Fruit fly (Drosophila melanogaster) whole organism, embryonic: ENCODE measurements around the gene MYPT-75D.

Experiments used
- Abd-B ChIP-seq: fragments of 200-800 bp; sonication (Bioruptor generic); optimal IDR thresholded peaks from 2 replicates; lab custom pipeline; 2018; ENCODE audit warnings: missing biosample characterization, mild to moderate bottlenecking, missing genetic modification characterization, moderate library complexity
- Bteb2 ChIP-seq: fragments of 200-800 bp; sonication (Bioruptor generic); optimal IDR thresholded peaks from 2 replicates; lab custom pipeline; 2016; ENCODE audit warnings: missing biosample characterization, missing genetic modification characterization
- CG10462 ChIP-seq: fragments of 200-800 bp; sonication (Bioruptor generic); optimal IDR thresholded peaks from 2 replicates; lab custom pipeline; 2016; ENCODE audit warnings: missing biosample characterization, missing genetic modification characterization
- CG11398 ChIP-seq: fragments of 200-800 bp; sonication (Bioruptor generic); optimal IDR thresholded peaks from 2 replicates; lab custom pipeline; 2016; ENCODE audit warnings: missing biosample characterization, missing genetic modification characterization
- CG11504 ChIP-seq: fragments of 200-800 bp; sonication (Bioruptor generic); optimal IDR thresholded peaks from 3 replicates; lab custom pipeline; 2019; ENCODE audit warnings: missing biosample characterization, mild to moderate bottlenecking, missing genetic modification characterization, moderate library complexity
- CG12942 ChIP-seq: fragments of 200-800 bp; sonication (Bioruptor generic); optimal IDR thresholded peaks from 3 replicates; lab custom pipeline; 2016; ENCODE audit warnings: missing biosample characterization, missing genetic modification characterization
- CG13123 ChIP-seq: fragments of 200-800 bp; sonication (Bioruptor generic); optimal IDR thresholded peaks from 2 replicates; lab custom pipeline; 2016; ENCODE audit warnings: missing biosample characterization, missing genetic modification characterization
- CG14710 ChIP-seq: fragments of 200-800 bp; sonication (Bioruptor generic); optimal IDR thresholded peaks from 3 replicates; lab custom pipeline; 2019; ENCODE audit warnings: missing biosample characterization, mild to moderate bottlenecking, missing genetic modification characterization, moderate library complexity
- CG15073 ChIP-seq: fragments of 200-800 bp; sonication (Bioruptor generic); optimal IDR thresholded peaks from 2 replicates; lab custom pipeline; 2016; ENCODE audit warnings: missing biosample characterization, missing genetic modification characterization
- CG15269 ChIP-seq: fragments of 200-800 bp; sonication (Bioruptor generic); optimal IDR thresholded peaks from 2 replicates; lab custom pipeline; 2018; ENCODE audit warnings: missing biosample characterization, mild to moderate bottlenecking, missing genetic modification characterization, moderate library complexity
- CG18476 ChIP-seq: fragments of 200-800 bp; sonication (Bioruptor generic); optimal IDR thresholded peaks from 2 replicates; lab custom pipeline; 2016; ENCODE audit warnings: missing biosample characterization, mild to moderate bottlenecking, missing genetic modification characterization
- CG3065 ChIP-seq: fragments of 200-800 bp; sonication (Bioruptor generic); optimal IDR thresholded peaks from 2 replicates; lab custom pipeline; 2016; ENCODE audit warnings: missing biosample characterization, missing genetic modification characterization
- CG31365 ChIP-seq: fragments of 200-800 bp; sonication (Bioruptor generic); optimal IDR thresholded peaks from 2 replicates; lab custom pipeline; 2018; ENCODE audit warnings: missing biosample characterization, mild to moderate bottlenecking, missing genetic modification characterization
- CG6765 ChIP-seq: fragments of 200-800 bp; sonication (Bioruptor generic); optimal IDR thresholded peaks from 3 replicates; lab custom pipeline; 2017; ENCODE audit warnings: missing biosample characterization, mild to moderate bottlenecking, missing genetic modification characterization
- CG7839 ChIP-seq: fragments of 200-800 bp; sonication (Bioruptor generic); optimal IDR thresholded peaks from 3 replicates; lab custom pipeline; 2018; ENCODE audit warnings: missing biosample characterization, mild to moderate bottlenecking, missing genetic modification characterization, moderate library complexity
- CG8478 ChIP-seq: fragments of >200 bp; optimal IDR thresholded peaks from 2 replicates; lab custom pipeline; 2018
- CG9609 ChIP-seq: fragments of 200-800 bp; sonication (Bioruptor generic); optimal IDR thresholded peaks from 3 replicates; lab custom pipeline; 2016; ENCODE audit warnings: missing biosample characterization, missing genetic modification characterization
- D19A ChIP-seq: fragments of 200-800 bp; optimal IDR thresholded peaks from 3 replicates; lab custom pipeline; 2019; ENCODE audit warnings: missing biosample characterization, mild to moderate bottlenecking, missing genetic modification characterization, moderate library complexity
- D19B ChIP-seq: fragments of 200-800 bp; sonication (Bioruptor generic); optimal IDR thresholded peaks from 2 replicates; lab custom pipeline; 2017; ENCODE audit warnings: missing biosample characterization, mild to moderate bottlenecking, missing genetic modification characterization
- Deaf1 ChIP-seq: fragments of 200-800 bp; optimal IDR thresholded peaks from 3 replicates; lab custom pipeline; 2019; ENCODE audit warnings: missing biosample characterization, mild to moderate bottlenecking, missing genetic modification characterization, moderate library complexity
- Hr78 ChIP-seq, 2 experiments: fragments of 200-800 bp in 1 of 2; fragments of >200 bp in 1 of 2; sonication (Bioruptor generic) in 1 of 2; optimal IDR thresholded peaks; 2 replicates each; lab custom pipeline; 2017 to 2019; ENCODE audit warnings: missing biosample characterization in 2 of 2, missing genetic modification characterization in 2 of 2, mild to moderate bottlenecking in 1 of 2, moderate library complexity in 1 of 2
- Hsf ChIP-seq: fragments of 200-800 bp; sonication (Bioruptor generic); optimal IDR thresholded peaks from 3 replicates; lab custom pipeline; 2016; ENCODE audit warnings: missing biosample characterization, missing genetic modification characterization
- MESR4 ChIP-seq: fragments of 200-800 bp; sonication (Bioruptor generic); optimal IDR thresholded peaks from 2 replicates; lab custom pipeline; 2018; ENCODE audit warnings: missing biosample characterization, mild to moderate bottlenecking, missing genetic modification characterization, moderate library complexity
- Mad ChIP-seq: fragments of 200-800 bp; sonication (Bioruptor generic); optimal IDR thresholded peaks from 2 replicates; lab custom pipeline; 2016; ENCODE audit warnings: missing biosample characterization, missing genetic modification characterization
- Meics ChIP-seq: fragments of 200-800 bp; sonication (Bioruptor generic); optimal IDR thresholded peaks from 2 replicates; lab custom pipeline; 2017; ENCODE audit warnings: missing biosample characterization, mild to moderate bottlenecking, missing genetic modification characterization
- NC2β ChIP-seq: fragments of 200-800 bp; sonication (Bioruptor generic); optimal IDR thresholded peaks from 2 replicates; lab custom pipeline; 2016; ENCODE audit warnings: missing biosample characterization, missing genetic modification characterization
- Oaz ChIP-seq: fragments of 200-800 bp; sonication (Bioruptor generic); IDR thresholded peaks from 2 replicates; pipeline ENCODE4 v1.3.6; 2022; ENCODE audit warnings: missing biosample characterization, missing genetic modification characterization
- Scr ChIP-seq: fragments of 200-800 bp; sonication (Bioruptor generic); IDR thresholded peaks from 2 replicates; pipeline ENCODE4 v1.3.6; 2022; ENCODE audit warnings: missing biosample characterization, missing genetic modification characterization; ENCODE audit not compliant: partially characterized antibody
- Six4 ChIP-seq: fragments of 200-800 bp; sonication (Bioruptor generic); optimal IDR thresholded peaks from 2 replicates; lab custom pipeline; 2016; ENCODE audit warnings: missing biosample characterization, missing genetic modification characterization
- Spps ChIP-seq: fragments of 200-800 bp; sonication (Bioruptor generic); optimal IDR thresholded peaks from 2 replicates; lab custom pipeline; 2018; ENCODE audit warnings: missing biosample characterization, mild to moderate bottlenecking, missing genetic modification characterization
- TFAM ChIP-seq: fragments of 200-800 bp; sonication (Bioruptor generic); optimal IDR thresholded peaks from 2 replicates; lab custom pipeline; 2017; ENCODE audit warnings: missing biosample characterization, missing genetic modification characterization, inconsistent platforms
- Trl ChIP-seq, 3 experiments: fragments of >200 bp in 2 of 3; fragments of 200-800 bp in 1 of 3; sonication (Bioruptor generic) in 1 of 3; optimal IDR thresholded peaks; 2 replicates in 1 of 3; 3 replicates in 2 of 3; lab custom pipeline; 2016 to 2017; ENCODE audit warnings: missing biosample characterization in 1 of 3, missing genetic modification characterization in 1 of 3
- al ChIP-seq: fragments of 200-800 bp; sonication (Bioruptor generic); IDR thresholded peaks from 2 replicates; pipeline ENCODE4 v1.3.6; 2022; ENCODE audit warnings: missing biosample characterization, missing genetic modification characterization
- bigmax ChIP-seq: fragments of 200-800 bp; sonication (Bioruptor generic); optimal IDR thresholded peaks from 2 replicates; lab custom pipeline; 2018; ENCODE audit warnings: missing biosample characterization, mild to moderate bottlenecking, missing genetic modification characterization
- btn ChIP-seq: fragments of 200-800 bp; sonication (Bioruptor generic); optimal IDR thresholded peaks from 2 replicates; lab custom pipeline; 2016; ENCODE audit warnings: missing biosample characterization, missing genetic modification characterization
- cad ChIP-seq: fragments of >200 bp; optimal IDR thresholded peaks from 2 replicates; lab custom pipeline; 2017; ENCODE audit warnings: missing biosample characterization, missing genetic modification characterization
- danr ChIP-seq: fragments of 200-800 bp; sonication (Bioruptor generic); IDR thresholded peaks from 2 replicates; pipeline ENCODE4 v1.3.6; 2022; ENCODE audit warnings: missing biosample characterization, missing genetic modification characterization
- disco-r ChIP-seq: fragments of 200-800 bp; sonication (Bioruptor generic); optimal IDR thresholded peaks from 2 replicates; lab custom pipeline; 2016; ENCODE audit warnings: missing biosample characterization, missing genetic modification characterization
- dmrt99B ChIP-seq: fragments of 200-800 bp; sonication (Bioruptor generic); optimal IDR thresholded peaks from 2 replicates; lab custom pipeline; 2018; ENCODE audit warnings: missing biosample characterization, mild to moderate bottlenecking, missing genetic modification characterization, moderate library complexity
- emc ChIP-seq: fragments of 200-800 bp; sonication (Bioruptor generic); optimal IDR thresholded peaks from 2 replicates; lab custom pipeline; 2016; ENCODE audit warnings: missing biosample characterization, missing genetic modification characterization
- grau ChIP-seq: fragments of 200-800 bp; optimal IDR thresholded peaks from 3 replicates; lab custom pipeline; 2019; ENCODE audit warnings: missing biosample characterization, mild to moderate bottlenecking, missing genetic modification characterization, moderate library complexity
- gsb-n ChIP-seq: fragments of 200-800 bp; sonication (Bioruptor generic); optimal IDR thresholded peaks from 3 replicates; lab custom pipeline; 2018; ENCODE audit warnings: missing biosample characterization, mild to moderate bottlenecking, missing genetic modification characterization
- lmd ChIP-seq: fragments of 200-800 bp; sonication (Bioruptor generic); IDR thresholded peaks from 2 replicates; pipeline ENCODE4 v1.3.6; 2022; ENCODE audit warnings: missing biosample characterization, missing genetic modification characterization
- luna ChIP-seq: fragments of 200-800 bp; sonication (Bioruptor generic); optimal IDR thresholded peaks from 2 replicates; lab custom pipeline; 2016; ENCODE audit warnings: missing biosample characterization, missing genetic modification characterization
- nerfin-1 ChIP-seq: fragments of 200-800 bp; sonication (Bioruptor generic); optimal IDR thresholded peaks from 3 replicates; lab custom pipeline; 2019; ENCODE audit warnings: missing biosample characterization, mild to moderate bottlenecking, missing genetic modification characterization, moderate library complexity
- pb ChIP-seq: fragments of 200-800 bp; sonication (Bioruptor generic); optimal IDR thresholded peaks from 3 replicates; lab custom pipeline; 2016; ENCODE audit warnings: missing biosample characterization, missing genetic modification characterization
- pum ChIP-seq: fragments of 200-800 bp; sonication (Bioruptor generic); optimal IDR thresholded peaks from 2 replicates; lab custom pipeline; 2016; ENCODE audit warnings: missing biosample characterization, missing genetic modification characterization
- row ChIP-seq: fragments of 200-800 bp; sonication (Bioruptor generic); IDR thresholded peaks from 3 replicates; pipeline ENCODE4 v1.3.6; 2022; ENCODE audit warnings: missing biosample characterization, missing genetic modification characterization
- sob ChIP-seq: fragments of 200-800 bp; sonication (Bioruptor generic); IDR thresholded peaks from 2 replicates; pipeline ENCODE4 v1.3.6; 2022; ENCODE audit warnings: missing biosample characterization, missing genetic modification characterization
- tin ChIP-seq: fragments of 200-800 bp; sonication (Bioruptor generic); optimal IDR thresholded peaks from 3 replicates; lab custom pipeline; 2016; ENCODE audit warnings: missing biosample characterization, missing genetic modification characterization

The MYPT-75D gene

dm6 chr3L:18675363-18675866 is 49.7 kb downstream of the MYPT-75D start, which contains the start of the genes GNBP2 and GNBP1 (continued):
- no peak for TF ChIP-seq MESR4 (GFP tag; lab: Kevin White, UChicago)
- TF ChIP-seq pb (GFP tag; lab: Kevin White, UChicago): no peak
- TF ChIP-seq nerfin-1 (tag; lab: Kevin White, UChicago): peak; percentile 1
- TF ChIP-seq CG15073 (GFP tag; lab: Kevin White, UChicago): no peak
- TF ChIP-seq CG3065 (GFP tag; lab: Kevin White, UChicago): no peak
- peak; percentile 70 for TF ChIP-seq lmd (GFP tag; lab: Robert Waterston, UW)
- peak; percentile 44 for TF ChIP-seq grau (tag; lab: Kevin White, UChicago)
- TF ChIP-seq Deaf1 (tag; lab: Kevin White, UChicago): no peak
- no peak for TF ChIP-seq Bteb2 (GFP tag; lab: Kevin White, UChicago)
- peak; percentile 13 for TF ChIP-seq CG14710 (tag; lab: Kevin White, UChicago)
- TF ChIP-seq CG6765: no peak
- TF ChIP-seq D19A: peak; percentile 48
- no peak for TF ChIP-seq NC2β
- peak; percentile 78 for TF ChIP-seq dmrt99B (tag; lab: Kevin White, UChicago)
- TF ChIP-seq Scr (GFP tag; lab: Robert Waterston, UW): no peak
- TF ChIP-seq CG11398 (GFP tag; lab: Kevin White, UChicago): no peak
- no peak for TF ChIP-seq pum
- TF ChIP-seq row (GFP tag; lab: Robert Waterston, UW): peak; percentile 77
- TF ChIP-seq Abd-B (GFP tag; lab: Kevin White, UChicago): peak; percentile 39
- no peak for TF ChIP-seq emc (GFP tag; lab: Kevin White, UChicago)
- TF ChIP-seq CG13123 (GFP tag; lab: Kevin White, UChicago): no peak
- TF ChIP-seq luna (GFP tag; lab: Kevin White, UChicago): no peak
- TF ChIP-seq disco-r (GFP tag; lab: Kevin White, UChicago): no peak
- peak; percentile 58; the same call in 1 of the 2 replicates for TF ChIP-seq danr (GFP tag; lab: Robert Waterston, UW)
- no peak for TF ChIP-seq Trl (optimal IDR thresholded peaks at IDR 0.05; lab: Kevin White, UChicago)
- no peak for TF ChIP-seq Trl (GFP tag; optimal IDR thresholded peaks at IDR 0.05; lab: Kevin White, UChicago)
- TF ChIP-seq gsb-n: peak; percentile 51
- TF ChIP-seq D19B: peak; percentile 7

- peak; percentile 79 for TF ChIP-seq CG7839 (tag; lab: Kevin White, UChicago)
- TF ChIP-seq CG15269 (tag; lab: Kevin White, UChicago): peak; percentile 75
- TF ChIP-seq CG31365 (tag; lab: Kevin White, UChicago): no peak
- no peak for TF ChIP-seq TFAM (GFP tag; lab: Kevin White, UChicago)
- TF ChIP-seq cad (GFP tag; lab: Kevin White, UChicago): no peak
- no peak for TF ChIP-seq Oaz (GFP tag; lab: Robert Waterston, UW)
- no peak for TF ChIP-seq sob (GFP tag; lab: Robert Waterston, UW)
- peak; percentile 5 for TF ChIP-seq Hsf (GFP tag; lab: Kevin White, UChicago)
- TF ChIP-seq CG11504: peak; percentile 75
- no peak for TF ChIP-seq CG10462 (GFP tag; lab: Kevin White, UChicago)
- TF ChIP-seq Mad (GFP tag; lab: Kevin White, UChicago): peak; percentile 56
- TF ChIP-seq CG8478 (lab: Kevin White, UChicago): no peak
- 0 out of 2 replicates have a peak, but pooled peaks have one; percentile 17 for TF ChIP-seq al (GFP tag; lab: Robert Waterston, UW)
- TF ChIP-seq lmd (GFP tag; lab: Robert Waterston, UW): peak; percentile 50
- TF ChIP-seq Meics: peak; percentile 75
- peak; percentile 34 for TF ChIP-seq tin (GFP tag; lab: Kevin White, UChicago)
- no peak for TF ChIP-seq CG9609 (GFP tag; lab: Kevin White, UChicago)
- no peak for TF ChIP-seq Spps (tag; lab: Kevin White, UChicago)
- TF ChIP-seq btn (GFP tag; lab: Kevin White, UChicago): no peak
- TF ChIP-seq Hr78 (GFP tag; optimal IDR thresholded peaks at IDR 0.05; lab: Kevin White, UChicago): no peak
- TF ChIP-seq CG12942 (GFP tag; lab: Kevin White, UChicago): peak; percentile 72
- no peak for TF ChIP-seq bigmax
- no peak for TF ChIP-seq CG18476 (GFP tag; lab: Kevin White, UChicago)
- peak; percentile 6 for TF ChIP-seq Six4
Observed at dm6 chr3L:18681550-18682217, 55.9 kb downstream of the MYPT-75D start, which contains the start of the genes Sgf11 and CG32202. TSS of gene Sgf11 (minus strand) at chr3L:18681836. TSS of gene CG32202 (plus strand) at chr3L:18682184.
